Fruit fly (Drosophila melanogaster) whole organism, embryonic: Measurements from ENCODE around the gene nop5.

Experiments used
- CG10321 ChIP-seq: fragments of 200-800 bp; sonication (Bioruptor generic); IDR thresholded peaks from 2 replicates; pipeline ENCODE4 v1.3.6; 2022; ENCODE audit warnings: missing biosample characterization, missing genetic modification characterization
- CG12071 ChIP-seq: fragments of 200-800 bp; sonication (Bioruptor generic); optimal IDR thresholded peaks from 3 replicates; lab custom pipeline; 2018; ENCODE audit warnings: missing biosample characterization, mild to moderate bottlenecking, missing genetic modification characterization
- CG12236 ChIP-seq: fragments of 200-800 bp; sonication (Bioruptor generic); optimal IDR thresholded peaks from 2 replicates; lab custom pipeline; 2016; ENCODE audit warnings: missing biosample characterization, missing genetic modification characterization
- CG15011 ChIP-seq: fragments of 200-800 bp; sonication (Bioruptor generic); optimal IDR thresholded peaks from 3 replicates; lab custom pipeline; 2018; ENCODE audit warnings: missing biosample characterization, mild to moderate bottlenecking, missing genetic modification characterization
- CG15696 ChIP-seq: fragments of 200-800 bp; sonication (Bioruptor generic); optimal IDR thresholded peaks from 2 replicates; lab custom pipeline; 2019; ENCODE audit warnings: missing biosample characterization, mild to moderate bottlenecking, missing genetic modification characterization, moderate library complexity
- CG17359 ChIP-seq: fragments of 200-800 bp; sonication (Bioruptor generic); optimal IDR thresholded peaks from 3 replicates; lab custom pipeline; 2018; ENCODE audit warnings: missing biosample characterization, mild to moderate bottlenecking, missing genetic modification characterization, moderate library complexity
- CG17568 ChIP-seq: fragments of 200-800 bp; sonication (Bioruptor generic); optimal IDR thresholded peaks from 2 replicates; lab custom pipeline; 2018; ENCODE audit warnings: missing biosample characterization, mild to moderate bottlenecking, missing genetic modification characterization, moderate library complexity
- CG17802 ChIP-seq: fragments of 200-800 bp; sonication (Bioruptor generic); optimal IDR thresholded peaks from 2 replicates; lab custom pipeline; 2018; ENCODE audit warnings: missing biosample characterization, mild to moderate bottlenecking, missing genetic modification characterization, moderate library complexity
- CG18599 ChIP-seq: fragments of 200-800 bp; sonication (Bioruptor generic); optimal IDR thresholded peaks from 3 replicates; lab custom pipeline; 2017; ENCODE audit warnings: missing biosample characterization, missing genetic modification characterization, mild to moderate bottlenecking, moderate library complexity, missing genetic modification reagents
- CG2678 ChIP-seq: fragments of 200-800 bp; sonication (Bioruptor generic); optimal IDR thresholded peaks from 3 replicates; lab custom pipeline; 2019; ENCODE audit warnings: missing biosample characterization, mild to moderate bottlenecking, missing genetic modification characterization, moderate library complexity
- CG31388 ChIP-seq: fragments of 200-800 bp; sonication (Bioruptor generic); optimal IDR thresholded peaks from 2 replicates; lab custom pipeline; 2016; ENCODE audit warnings: missing biosample characterization, missing genetic modification characterization
- CG32772 ChIP-seq: fragments of 200-800 bp; sonication (Bioruptor generic); IDR thresholded peaks from 2 replicates; pipeline ENCODE4 v1.3.6; 2022; ENCODE audit warnings: missing biosample characterization, missing genetic modification characterization
- CG6654 ChIP-seq: fragments of 200-800 bp; sonication (Bioruptor generic); optimal IDR thresholded peaks from 2 replicates; lab custom pipeline; 2017; ENCODE audit warnings: missing biosample characterization, mild to moderate bottlenecking, missing genetic modification characterization
- CG6765 ChIP-seq: fragments of 200-800 bp; sonication (Bioruptor generic); optimal IDR thresholded peaks from 3 replicates; lab custom pipeline; 2017; ENCODE audit warnings: missing biosample characterization, mild to moderate bottlenecking, missing genetic modification characterization
- CG7357 ChIP-seq: fragments of 200-800 bp; sonication (Bioruptor generic); IDR thresholded peaks from 3 replicates; pipeline ENCODE4 v1.3.6; 2022; ENCODE audit warnings: missing biosample characterization, missing genetic modification characterization
- CG7745 ChIP-seq: fragments of 200-800 bp; sonication (Bioruptor generic); optimal IDR thresholded peaks from 2 replicates; lab custom pipeline; 2018; ENCODE audit warnings: missing biosample characterization, mild to moderate bottlenecking, missing genetic modification characterization, moderate library complexity
- CG8944 ChIP-seq: fragments of 200-800 bp; sonication (Bioruptor generic); optimal IDR thresholded peaks from 3 replicates; lab custom pipeline; 2016; ENCODE audit warnings: missing biosample characterization, missing genetic modification characterization
- CkIIα-i1 ChIP-seq: fragments of 200-800 bp; sonication (Bioruptor generic); IDR thresholded peaks from 2 replicates; pipeline ENCODE4 v1.3.6; 2022; ENCODE audit warnings: missing biosample characterization, missing genetic modification characterization
- Dip3 ChIP-seq: fragments of 200-800 bp; sonication (Bioruptor generic); optimal IDR thresholded peaks from 3 replicates; lab custom pipeline; 2016; ENCODE audit warnings: missing biosample characterization, missing genetic modification characterization
- Hr51 ChIP-seq, 2 experiments: fragments of 200-800 bp; sonication (Bioruptor generic); optimal IDR thresholded peaks; 2 replicates in 1 of 2; 3 replicates in 1 of 2; lab custom pipeline; 2016 to 2018; ENCODE audit warnings: missing biosample characterization in 2 of 2, missing genetic modification characterization in 2 of 2, mild to moderate bottlenecking in 1 of 2, moderate library complexity in 1 of 2
- MTF-1 ChIP-seq: fragments of 200-800 bp; sonication (Bioruptor generic); optimal IDR thresholded peaks from 2 replicates; lab custom pipeline; 2018; ENCODE audit warnings: missing biosample characterization, mild to moderate bottlenecking, missing genetic modification characterization, borderline replicate concordance
- Max ChIP-seq: fragments of 200-800 bp; sonication (Bioruptor generic); optimal IDR thresholded peaks from 2 replicates; lab custom pipeline; 2016; ENCODE audit warnings: missing biosample characterization, mild to moderate bottlenecking, missing genetic modification characterization
- NC2α ChIP-seq: fragments of 200-800 bp; sonication (Bioruptor generic); optimal IDR thresholded peaks from 2 replicates; lab custom pipeline; 2016; ENCODE audit warnings: missing biosample characterization, missing genetic modification characterization
- Nf-YA ChIP-seq: fragments of 200-800 bp; sonication (Bioruptor generic); IDR thresholded peaks from 2 replicates; pipeline ENCODE4 v1.3.6; 2022; ENCODE audit warnings: missing biosample characterization, missing genetic modification characterization
- NfI ChIP-seq: fragments of 200-800 bp; sonication (Bioruptor generic); optimal IDR thresholded peaks from 3 replicates; lab custom pipeline; 2018; ENCODE audit warnings: missing biosample characterization, mild to moderate bottlenecking, missing genetic modification characterization, moderate library complexity
- Rfx ChIP-seq: fragments of 200-800 bp; sonication (Bioruptor generic); IDR thresholded peaks from 2 replicates; pipeline ENCODE4 v1.3.6; 2022; ENCODE audit warnings: missing biosample characterization, missing genetic modification characterization
- bowl ChIP-seq: fragments of 200-800 bp; sonication (Bioruptor generic); IDR thresholded peaks from 2 replicates; pipeline ENCODE4 v1.3.6; 2022; ENCODE audit warnings: missing biosample characterization, missing genetic modification characterization
- cg ChIP-seq: fragments of 200-800 bp; sonication (Bioruptor generic); optimal IDR thresholded peaks from 3 replicates; lab custom pipeline; 2019; ENCODE audit warnings: missing biosample characterization, mild to moderate bottlenecking, missing genetic modification characterization, moderate library complexity
- croc ChIP-seq: fragments of 200-800 bp; sonication (Bioruptor generic); conservative IDR thresholded peaks from 3 replicates; pipeline ENCODE4 v1.3.6; 2022; ENCODE audit warnings: missing biosample characterization, missing genetic modification characterization
- crp ChIP-seq, 2 experiments: fragments of 200-800 bp; sonication (Bioruptor generic); optimal IDR thresholded peaks; 2 replicates in 1 of 2; 3 replicates in 1 of 2; lab custom pipeline; 2017; ENCODE audit warnings: missing biosample characterization in 2 of 2, missing genetic modification characterization in 2 of 2, mild to moderate bottlenecking in 1 of 2, moderate library complexity in 1 of 2
- disco-r ChIP-seq: fragments of 200-800 bp; sonication (Bioruptor generic); optimal IDR thresholded peaks from 2 replicates; lab custom pipeline; 2016; ENCODE audit warnings: missing biosample characterization, missing genetic modification characterization
- fd102C ChIP-seq: fragments of 200-800 bp; sonication (Bioruptor generic); optimal IDR thresholded peaks from 2 replicates; lab custom pipeline; 2018; ENCODE audit warnings: missing biosample characterization, mild to moderate bottlenecking, missing genetic modification characterization, moderate library complexity
- ftz-f1 ChIP-seq: fragments of 200-800 bp; sonication (Bioruptor generic); optimal IDR thresholded peaks from 2 replicates; lab custom pipeline; 2016; ENCODE audit warnings: missing biosample characterization, missing genetic modification characterization
- gsb ChIP-seq: fragments of 200-800 bp; sonication (Bioruptor generic); IDR thresholded peaks from 2 replicates; pipeline ENCODE4 v1.3.6; 2022; ENCODE audit warnings: missing biosample characterization, missing genetic modification characterization
- insv ChIP-seq, 2 experiments: fragments of 200-800 bp; sonication (Bioruptor generic); optimal IDR thresholded peaks; 3 replicates each; lab custom pipeline; 2016 to 2018; ENCODE audit warnings: missing biosample characterization in 2 of 2, missing genetic modification characterization in 2 of 2
- lbe ChIP-seq: fragments of 200-800 bp; sonication (Bioruptor generic); optimal IDR thresholded peaks from 2 replicates; lab custom pipeline; 2016; ENCODE audit warnings: missing biosample characterization, mild to moderate bottlenecking, missing genetic modification characterization
- lilli ChIP-seq: fragments of 200-800 bp; sonication (Bioruptor generic); optimal IDR thresholded peaks from 3 replicates; lab custom pipeline; 2016; ENCODE audit warnings: missing biosample characterization, missing genetic modification characterization
- lmd ChIP-seq: fragments of 200-800 bp; sonication (Bioruptor generic); IDR thresholded peaks from 2 replicates; pipeline ENCODE4 v1.3.6; 2022; ENCODE audit warnings: missing biosample characterization, missing genetic modification characterization
- mam ChIP-seq: fragments of 200-800 bp; sonication (Bioruptor generic); optimal IDR thresholded peaks from 3 replicates; lab custom pipeline; 2016; ENCODE audit warnings: missing biosample characterization, missing genetic modification characterization
- pb ChIP-seq: fragments of 200-800 bp; sonication (Bioruptor generic); optimal IDR thresholded peaks from 3 replicates; lab custom pipeline; 2016; ENCODE audit warnings: missing biosample characterization, missing genetic modification characterization
- pfk ChIP-seq: fragments of 200-800 bp; sonication (Bioruptor generic); optimal IDR thresholded peaks from 2 replicates; lab custom pipeline; 2018; ENCODE audit warnings: missing biosample characterization, mild to moderate bottlenecking, missing genetic modification characterization, moderate library complexity
- pros ChIP-seq: fragments of 200-800 bp; sonication (Bioruptor generic); optimal IDR thresholded peaks from 3 replicates; lab custom pipeline; 2019; ENCODE audit warnings: missing biosample characterization, mild to moderate bottlenecking, missing genetic modification characterization, moderate library complexity
- sc ChIP-seq, 3 experiments: fragments of >200 bp in 2 of 3; fragments of 200-800 bp in 1 of 3; sonication (Bioruptor generic) in 1 of 3; optimal IDR thresholded peaks; 2 replicates in 2 of 3; 3 replicates in 1 of 3; lab custom pipeline; 2017; ENCODE audit warnings: mild to moderate bottlenecking in 1 of 3, missing biosample characterization in 1 of 3, missing genetic modification characterization in 1 of 3, missing genetic modification reagents in 1 of 3
- seq ChIP-seq: fragments of 200-800 bp; sonication (Bioruptor generic); IDR thresholded peaks from 2 replicates; pipeline ENCODE4 v1.3.6; 2022; ENCODE audit warnings: missing biosample characterization, missing genetic modification characterization
- sisA ChIP-seq: fragments of 200-800 bp; sonication (Bioruptor generic); IDR thresholded peaks from 2 replicates; pipeline ENCODE4 v1.3.6; 2022; ENCODE audit warnings: missing biosample characterization, missing genetic modification characterization
- sr ChIP-seq: fragments of 200-800 bp; sonication (Bioruptor generic); IDR thresholded peaks from 3 replicates; pipeline ENCODE4 v1.3.6; 2022; ENCODE audit warnings: missing biosample characterization, missing genetic modification characterization
- tin ChIP-seq: fragments of 200-800 bp; sonication (Bioruptor generic); optimal IDR thresholded peaks from 3 replicates; lab custom pipeline; 2016; ENCODE audit warnings: missing biosample characterization, missing genetic modification characterization
- tup ChIP-seq: fragments of 200-800 bp; sonication (Bioruptor generic); optimal IDR thresholded peaks from 2 replicates; lab custom pipeline; 2016; ENCODE audit warnings: missing biosample characterization, mild to moderate bottlenecking, missing genetic modification characterization, moderate library complexity
- z ChIP-seq: fragments of 200-800 bp; sonication (Bioruptor generic); IDR thresholded peaks from 3 replicates; pipeline ENCODE4 v1.3.6; 2022; ENCODE audit warnings: missing biosample characterization, missing genetic modification characterization
- zf30C ChIP-seq: fragments of 200-800 bp; sonication (Bioruptor generic); optimal IDR thresholded peaks from 3 replicates; lab custom pipeline; 2018; ENCODE audit warnings: missing biosample characterization, mild to moderate bottlenecking, missing genetic modification characterization

nop5 gene

dm6 chr2L:6964022-6964434, 45.5 kb upstream of the nop5 start, which contains the start of the genes sip2 and Coprox (continued):
- TF ChIP-seq CG6765 (no peak), pros (GFP tag; lab: Kevin White, UChicago) (no peak), lbe (GFP tag; lab: Kevin White, UChicago) (peak; percentile 15), MTF-1 (GFP tag; lab: Kevin White, UChicago) (no peak), CG17568 (GFP tag; lab: Kevin White, UChicago) (no peak), CG6654 (GFP tag; lab: Kevin White, UChicago) (no peak), CG8944 (GFP tag; lab: Kevin White, UChicago) (no peak), Hr51 (GFP tag; optimal IDR thresholded peaks at IDR 0.05; lab: Kevin White, UChicago) (no peak), CG32772 (GFP tag; lab: Robert Waterston, UW) (peak; percentile 55), CG31388 (GFP tag; lab: Kevin White, UChicago) (no peak), CG15696 (peak; percentile 76), CG12236 (GFP tag; lab: Kevin White, UChicago) (no peak), CkIIα-i1 (GFP tag; lab: Robert Waterston, UW) (no peak), CG15011 (GFP tag; lab: Kevin White, UChicago) (no peak), NC2α (GFP tag; lab: Kevin White, UChicago) (no peak), CG2678 (tag; lab: Kevin White, UChicago) (peak; percentile 86), lilli (GFP tag; lab: Kevin White, UChicago) (peak; percentile 40), zf30C (GFP tag; lab: Kevin White, UChicago) (no peak), CG12071 (GFP tag; lab: Kevin White, UChicago) (no peak), CG7357 (GFP tag; lab: Robert Waterston, UW) (no peak), crp (GFP tag; optimal IDR thresholded peaks at IDR 0.05; lab: Kevin White, UChicago) (no peak), CG10321 (GFP tag; lab: Robert Waterston, UW) (no peak), CG17359 (tag; lab: Kevin White, UChicago) (peak; percentile 68), fd102C (no peak), seq (GFP tag; lab: Robert Waterston, UW) (no peak), sc (optimal IDR thresholded peaks at IDR 0.05; lab: Kevin White, UChicago) (no peak), sc (GFP tag; optimal IDR thresholded peaks at IDR 0.05; lab: Kevin White, UChicago) (no peak), sisA (GFP tag; lab: Robert Waterston, UW) (peak; percentile 43; the same call in 1 of the 2 replicates), gsb (GFP tag; lab: Robert Waterston, UW) (no peak), CG18599 (GFP tag; lab: Kevin White, UChicago) (peak; percentile 75), tup (GFP tag; lab: Kevin White, UChicago) (no peak), disco-r (GFP tag; lab: Kevin White, UChicago) (no peak), Max (no peak), Rfx (GFP tag; lab: Robert Waterston, UW) (peak; percentile 62), NfI (GFP tag; lab: Kevin White, UChicago) (peak; percentile 18), z (GFP tag; lab: Robert Waterston, UW) (no peak), CG7745 (no peak), Dip3 (GFP tag; lab: Kevin White, UChicago) (no peak), mam (GFP tag; lab: Kevin White, UChicago) (peak; percentile 27), CG17802 (peak; percentile 29), croc (peak; percentile 44; the same call in 2 of the 3 replicates), cg (GFP tag; lab: Kevin White, UChicago) (no peak), bowl (no peak), sr (no peak), lmd (GFP tag; lab: Robert Waterston, UW) (peak; percentile 55; the same call in 1 of the 2 replicates), Nf-YA (GFP tag; lab: Robert Waterston, UW) (no peak), pb (GFP tag; lab: Kevin White, UChicago) (no peak), insv (GFP tag; optimal IDR thresholded peaks at IDR 0.05; lab: Kevin White, UChicago) (peak in 1 of 2 experiments; percentile 27), tin (peak; percentile 37), pfk (GFP tag; lab: Kevin White, UChicago) (no peak), ftz-f1 (GFP tag; lab: Kevin White, UChicago) (no peak)
